Worm (Caenorhabditis elegans): ENCODE measurements around the gene F53C3.11.

Gene F53C3.11

ce11 chrII:3877127-3877526, 29.4 kb downstream of the F53C3.11 start, which contains the start of gene nep-3:
Gene nep-3 (minus strand): TSS chrII:3877227.
- TF ChIP-seq hlh-4 (tag; optimal IDR thresholded peaks at IDR 0.05), result no peak
- no peak for TF ChIP-seq fos-1 (tag; optimal IDR thresholded peaks at IDR 0.05)
- TF ChIP-seq F16B12.6 (tag; optimal IDR thresholded peaks at IDR 0.05), result no peak
- no peak for TF ChIP-seq lin-35 (GFP tag; optimal IDR thresholded peaks at IDR 0.05)
- TF ChIP-seq ztf-11 (tag; optimal IDR thresholded peaks at IDR 0.05), result no peak
- no peak for TF ChIP-seq skn-1 (tag; optimal IDR thresholded peaks at IDR 0.05)
- TF ChIP-seq pag-3 (tag; optimal IDR thresholded peaks at IDR 0.05; ENCODE audit: borderline replicate concordance, insufficient read depth), result no peak
- no peak for TF ChIP-seq nhr-47 (tag; optimal IDR thresholded peaks at IDR 0.05)
- TF ChIP-seq elt-2 (tag; optimal IDR thresholded peaks at IDR 0.05), result no peak
- TF ChIP-seq ceh-63 (GFP tag; optimal IDR thresholded peaks at IDR 0.05), result no peak
- no peak for TF ChIP-seq ceh-88 (GFP tag; IDR thresholded peaks at IDR 0.05)
- TF ChIP-seq irx-1 (tag; optimal IDR thresholded peaks at IDR 0.05), result no peak
- TF ChIP-seq mef-2 (tag; optimal IDR thresholded peaks at IDR 0.05), result no peak
- TF ChIP-seq C16A3.4 (tag; optimal IDR thresholded peaks at IDR 0.05), result no peak
- TF ChIP-seq nhr-90 (tag; optimal IDR thresholded peaks at IDR 0.05; ENCODE audit: poor library complexity), result no peak
- TF ChIP-seq unc-130 (tag; optimal IDR thresholded peaks at IDR 0.05), result no peak
- no peak for TF ChIP-seq nhr-77 (tag; optimal IDR thresholded peaks at IDR 0.05)
- TF ChIP-seq swsn-7 (tag; optimal IDR thresholded peaks at IDR 0.05), result no peak

ce11 chrII:3869601-3870000, 36.9 kb downstream of the F53C3.11 start, which contains the start of gene oac-10:
Gene oac-10 (plus strand): TSS chrII:3869901.
- no peak for TF ChIP-seq nhr-47 (tag; optimal IDR thresholded peaks at IDR 0.05)
- no peak for TF ChIP-seq mef-2 (tag; optimal IDR thresholded peaks at IDR 0.05)
- TF ChIP-seq pax-3 (tag; optimal IDR thresholded peaks at IDR 0.05), result no peak

ce11 chrII:3864652-3865051, 41.9 kb downstream of the F53C3.11 start, which contains the start of gene nhr-261:
Gene nhr-261 (minus strand): TSS chrII:3864752.
- TF ChIP-seq zag-1 (tag; optimal IDR thresholded peaks at IDR 0.05) (no peak), C04F5.9 (tag; optimal IDR thresholded peaks at IDR 0.05) (no peak), ceh-90 (tag; optimal IDR thresholded peaks at IDR 0.05) (no peak), nhr-47 (tag; optimal IDR thresholded peaks at IDR 0.05) (no peak), sptf-1 (tag; optimal IDR thresholded peaks at IDR 0.05) (no peak), aha-1 (tag; optimal IDR thresholded peaks at IDR 0.05) (no peak), nhr-76 (tag; optimal IDR thresholded peaks at IDR 0.05) (no peak), elt-3 (tag; optimal IDR thresholded peaks at IDR 0.05) (no peak), alr-1 (tag; optimal IDR thresholded peaks at IDR 0.05; ENCODE audit: borderline replicate concordance) (no peak), ztf-11 (tag; optimal IDR thresholded peaks at IDR 0.05) (no peak), nhr-28 (tag; optimal IDR thresholded peaks at IDR 0.05) (no peak), nhr-85 (tag) (no peak), tlp-1 (tag; optimal IDR thresholded peaks at IDR 0.05) (no peak), ama-1 (optimal IDR thresholded peaks at IDR 0.05) (no peak), nhr-11 (tag; optimal IDR thresholded peaks at IDR 0.05) (no peak), nhr-237 (tag; optimal IDR thresholded peaks at IDR 0.05) (no peak), pag-3 (tag; optimal IDR thresholded peaks at IDR 0.05; ENCODE audit: borderline replicate concordance, insufficient read depth) (no peak)

ce11 chrII:3862053-3862452, 44.5 kb downstream of the F53C3.11 start:
- TF ChIP-seq nhr-19 (GFP tag; conservative IDR thresholded peaks at IDR 0.05) (no peak), lin-13 (GFP tag; optimal IDR thresholded peaks at IDR 0.05) (no peak), zag-1 (tag; optimal IDR thresholded peaks at IDR 0.05) (no peak), lsy-2 (tag; optimal IDR thresholded peaks at IDR 0.05) (no peak), elt-2 (tag; optimal IDR thresholded peaks at IDR 0.05) (no peak), alr-1 (tag; optimal IDR thresholded peaks at IDR 0.05; ENCODE audit: borderline replicate concordance) (no peak), Y116A8C.19 (tag; optimal IDR thresholded peaks at IDR 0.05; ENCODE audit: borderline replicate concordance) (no peak), ztf-4 (tag; optimal IDR thresholded peaks at IDR 0.05) (no peak), unc-98 (GFP tag; IDR thresholded peaks at IDR 0.05) (no peak), mep-1 (tag; optimal IDR thresholded peaks at IDR 0.05) (no peak), snu-23 (GFP tag; optimal IDR thresholded peaks at IDR 0.05) (no peak), nhr-84 (tag; optimal IDR thresholded peaks at IDR 0.05) (no peak), ceh-88 (GFP tag; IDR thresholded peaks at IDR 0.05) (no peak), zip-4 (GFP tag; optimal IDR thresholded peaks at IDR 0.05) (no peak), ets-5 (GFP tag; IDR thresholded peaks at IDR 0.05) (no peak), isw-1 (GFP tag; IDR thresholded peaks at IDR 0.05) (no peak), hlh-17 (GFP tag; optimal IDR thresholded peaks at IDR 0.05; ENCODE audit: borderline replicate concordance) (no peak), tbx-2 (tag; optimal IDR thresholded peaks at IDR 0.05) (no peak), swsn-7 (tag; optimal IDR thresholded peaks at IDR 0.05) (no peak)

Data from whole organism, L1 larva.